Fruit fly (Drosophila melanogaster): ENCODE measurements around the gene ais.

ais gene

DNA sequence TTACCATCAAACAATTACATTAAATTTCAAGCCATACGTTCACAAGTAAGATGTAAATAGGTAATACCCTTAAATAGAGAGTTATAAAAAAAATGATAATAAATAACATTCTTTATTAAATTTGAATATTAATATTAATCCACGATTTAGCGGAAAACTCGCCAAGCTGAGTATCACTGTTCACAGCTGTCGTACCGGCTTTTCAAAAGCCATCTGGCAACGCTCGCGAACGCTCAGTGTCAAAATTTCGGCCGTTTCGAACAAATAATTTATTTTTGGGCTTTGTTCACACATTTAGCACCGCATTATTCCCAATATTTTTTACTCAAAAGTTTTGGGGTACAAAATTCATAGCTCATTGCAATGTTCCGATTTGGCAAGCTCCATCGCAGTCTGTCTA is 45.0 kb upstream of the ais start, which contains the start of gene TrpRS-m (continued):
- TF ChIP-seq Xrp1 (GFP tag; IDR thresholded peaks at IDR 0.05) (peak; percentile 21; the same call in 1 of the 2 replicates), CG17328 (GFP tag; IDR thresholded peaks at IDR 0.05) (no peak), pfk (GFP tag; optimal IDR thresholded peaks at IDR 0.05) (no peak), Myb (GFP tag; optimal IDR thresholded peaks at IDR 0.05) (peak; percentile 30), crp (GFP tag; optimal IDR thresholded peaks at IDR 0.05) (peak; percentile 18 to 85)

DNA sequence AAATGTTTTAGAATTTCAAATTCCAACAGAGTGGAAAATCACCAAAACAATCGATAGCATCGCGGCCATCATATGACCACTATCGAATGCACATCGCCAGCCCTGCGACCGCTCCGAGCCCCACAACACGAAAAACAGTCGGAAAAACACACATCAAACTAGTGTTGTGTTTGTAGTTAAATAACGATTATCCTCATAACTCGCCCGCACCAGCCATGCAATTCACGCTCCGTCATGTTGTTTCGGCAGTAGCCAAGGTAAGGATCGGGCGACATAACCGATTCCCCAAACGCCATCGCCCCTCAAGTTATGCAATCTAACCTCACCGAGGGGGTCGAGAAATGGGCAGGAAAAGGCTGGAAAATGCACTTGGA is 42.5 kb upstream of the ais start:
- no peak for TF ChIP-seq zfh1 (GFP tag; IDR thresholded peaks at IDR 0.05)
- peak; percentile 15 for TF ChIP-seq HmgZ (tag; optimal IDR thresholded peaks at IDR 0.05)
- TF ChIP-seq Dad (GFP tag; optimal IDR thresholded peaks at IDR 0.05), result no peak
- no peak for TF ChIP-seq abd-A (tag; optimal IDR thresholded peaks at IDR 0.05)
- TF ChIP-seq CG34376 (GFP tag; optimal IDR thresholded peaks at IDR 0.05), result no peak
- no peak for TF ChIP-seq gce (GFP tag; IDR thresholded peaks at IDR 0.05)
- peak; percentile 60 for TF ChIP-seq CG7963 (GFP tag; IDR thresholded peaks at IDR 0.05; ENCODE audit: partially characterized antibody)
- no peak for TF ChIP-seq NC2α (GFP tag; optimal IDR thresholded peaks at IDR 0.05)
- no peak for TF ChIP-seq Hr51 (GFP tag; optimal IDR thresholded peaks at IDR 0.05)
- peak; percentile 88 for TF ChIP-seq CG7928 (GFP tag; optimal IDR thresholded peaks at IDR 0.05)
- TF ChIP-seq trem (tag; optimal IDR thresholded peaks at IDR 0.05), result no peak
- peak in 1 of 2 experiments; percentile 99 for TF ChIP-seq Pdp1 (GFP tag; optimal IDR thresholded peaks at IDR 0.05)
- no peak for TF ChIP-seq CG12744 (GFP tag; optimal IDR thresholded peaks at IDR 0.05)
- TF ChIP-seq Kr (GFP tag; optimal IDR thresholded peaks at IDR 0.05), result no peak
- no peak for TF ChIP-seq luna (GFP tag; optimal IDR thresholded peaks at IDR 0.05)
- peak; percentile 38; the same call in 1 of the 4 replicates for TF ChIP-seq Gug (GFP tag; IDR thresholded peaks at IDR 0.05)
- peak; percentile 62 for TF ChIP-seq sob (GFP tag; IDR thresholded peaks at IDR 0.05)
- TF ChIP-seq CG3995 (GFP tag; optimal IDR thresholded peaks at IDR 0.05), result no peak
- TF ChIP-seq dysf (GFP tag; IDR thresholded peaks at IDR 0.05), result 0 out of 3 replicates have a peak, but pooled peaks have one; percentile 15
- TF ChIP-seq CG4617 (GFP tag; optimal IDR thresholded peaks at IDR 0.05; ENCODE audit: borderline replicate concordance), result peak; percentile 91
- TF ChIP-seq MESR4 (GFP tag; optimal IDR thresholded peaks at IDR 0.05), result peak; percentile 95
- TF ChIP-seq Hey (tag; optimal IDR thresholded peaks at IDR 0.05), result no peak
- TF ChIP-seq emc (GFP tag; optimal IDR thresholded peaks at IDR 0.05), result no peak
- peak; percentile 36 for TF ChIP-seq pzg (GFP tag; optimal IDR thresholded peaks at IDR 0.05)
- no peak for TF ChIP-seq schlank (tag; optimal IDR thresholded peaks at IDR 0.05)
- TF ChIP-seq CG8281 (tag; optimal IDR thresholded peaks at IDR 0.05), result no peak
- no peak for TF ChIP-seq CG1603 (tag; optimal IDR thresholded peaks at IDR 0.05)
- TF ChIP-seq Awh (GFP tag; IDR thresholded peaks at IDR 0.05), result no peak
- no peak for TF ChIP-seq Nf-YB (GFP tag; optimal IDR thresholded peaks at IDR 0.05)
- TF ChIP-seq CG32532 (GFP tag; IDR thresholded peaks at IDR 0.05), result peak; percentile 32
- no peak for TF ChIP-seq CG6813 (GFP tag; optimal IDR thresholded peaks at IDR 0.05)
- TF ChIP-seq CG3838 (GFP tag; optimal IDR thresholded peaks at IDR 0.05), result no peak
- no peak for TF ChIP-seq tin (GFP tag; optimal IDR thresholded peaks at IDR 0.05)
- 0 out of 4 replicates have a peak, but pooled peaks have one; percentile 62 for TF ChIP-seq chinmo (GFP tag; IDR thresholded peaks at IDR 0.05; ENCODE audit: partially characterized antibody)
- peak; percentile 61 for TF ChIP-seq YL-1 (GFP tag; optimal IDR thresholded peaks at IDR 0.05)
- peak; percentile 36 for TF ChIP-seq Deaf1 (tag; optimal IDR thresholded peaks at IDR 0.05)
- TF ChIP-seq fd3F (GFP tag; optimal IDR thresholded peaks at IDR 0.05), result no peak
- TF ChIP-seq fd64A (GFP tag; optimal IDR thresholded peaks at IDR 0.05), result no peak
- no peak for TF ChIP-seq CG8359 (GFP tag; optimal IDR thresholded peaks at IDR 0.05; ENCODE audit: borderline replicate concordance)
- no peak for TF ChIP-seq ab (GFP tag; optimal IDR thresholded peaks at IDR 0.05)
- TF ChIP-seq CG7271 (tag; optimal IDR thresholded peaks at IDR 0.05), result no peak
- TF ChIP-seq ssp (GFP tag; IDR thresholded peaks at IDR 0.05), result no peak
- TF ChIP-seq tna (GFP tag; IDR thresholded peaks at IDR 0.05; ENCODE audit: partially characterized antibody), result peak; percentile 72
- no peak for TF ChIP-seq Asciz (GFP tag; optimal IDR thresholded peaks at IDR 0.05)

Measured in whole organism, embryonic.